Fruit fly (Drosophila melanogaster) whole organism, embryonic: ENCODE data around the gene nerfin-2.

Source experiments
- B-H2 ChIP-seq: fragments of 200-800 bp; sonication (Bioruptor generic); optimal IDR thresholded peaks from 2 replicates; lab custom pipeline; 2018; ENCODE audit warnings: missing biosample characterization, mild to moderate bottlenecking, missing genetic modification characterization
- BtbVII ChIP-seq: fragments of 200-800 bp; sonication (Bioruptor generic); optimal IDR thresholded peaks from 3 replicates; lab custom pipeline; 2017; ENCODE audit warnings: missing biosample characterization, mild to moderate bottlenecking, missing genetic modification characterization
- CG10209 ChIP-seq: fragments of 200-800 bp; sonication (Bioruptor generic); optimal IDR thresholded peaks from 3 replicates; lab custom pipeline; 2017; ENCODE audit warnings: missing biosample characterization, mild to moderate bottlenecking, missing genetic modification characterization, missing genetic modification reagents
- CG10565 ChIP-seq: fragments of 200-800 bp; sonication (Bioruptor generic); optimal IDR thresholded peaks from 3 replicates; lab custom pipeline; 2016; ENCODE audit warnings: missing biosample characterization, mild to moderate bottlenecking, missing genetic modification characterization
- CG11085 ChIP-seq: fragments of 200-800 bp; sonication (Bioruptor generic); IDR thresholded peaks from 2 replicates; pipeline ENCODE4 v1.3.6; 2022; ENCODE audit warnings: missing biosample characterization, missing genetic modification characterization
- CG11695 ChIP-seq: fragments of 200-800 bp; sonication (Bioruptor generic); IDR thresholded peaks from 3 replicates; pipeline ENCODE4 v1.3.6; 2022; ENCODE audit warnings: missing biosample characterization, missing genetic modification characterization
- CG12071 ChIP-seq: fragments of 200-800 bp; sonication (Bioruptor generic); optimal IDR thresholded peaks from 3 replicates; lab custom pipeline; 2018; ENCODE audit warnings: missing biosample characterization, mild to moderate bottlenecking, missing genetic modification characterization
- CG12219 ChIP-seq: fragments of 200-800 bp; sonication (Bioruptor generic); optimal IDR thresholded peaks from 3 replicates; lab custom pipeline; 2018; ENCODE audit warnings: missing biosample characterization, mild to moderate bottlenecking, missing genetic modification characterization
- CG1233 ChIP-seq: fragments of 200-800 bp; sonication (Bioruptor generic); optimal IDR thresholded peaks from 4 replicates; lab custom pipeline; 2018; ENCODE audit warnings: missing biosample characterization, mild to moderate bottlenecking, missing genetic modification characterization
- CG13424 ChIP-seq: fragments of 200-800 bp; sonication (Bioruptor generic); optimal IDR thresholded peaks from 2 replicates; lab custom pipeline; 2019; ENCODE audit warnings: missing biosample characterization, mild to moderate bottlenecking, missing genetic modification characterization, moderate library complexity
- CG30403 ChIP-seq: fragments of 200-800 bp; sonication (Bioruptor generic); optimal IDR thresholded peaks from 3 replicates; lab custom pipeline; 2016; ENCODE audit warnings: missing biosample characterization, missing genetic modification characterization
- CG3281 ChIP-seq: fragments of 200-800 bp; sonication (Bioruptor generic); optimal IDR thresholded peaks from 3 replicates; lab custom pipeline; 2017; ENCODE audit warnings: missing biosample characterization, mild to moderate bottlenecking, missing genetic modification characterization
- CG4730 ChIP-seq: fragments of 200-800 bp; sonication (Bioruptor generic); IDR thresholded peaks from 2 replicates; pipeline ENCODE4 v1.3.6; 2022; ENCODE audit warnings: missing biosample characterization, missing genetic modification characterization
- CG5953 ChIP-seq: fragments of 200-800 bp; sonication (Bioruptor generic); IDR thresholded peaks from 2 replicates; pipeline ENCODE4 v1.3.6; 2022; ENCODE audit warnings: missing biosample characterization, missing genetic modification characterization
- CG6765 ChIP-seq: fragments of 200-800 bp; sonication (Bioruptor generic); optimal IDR thresholded peaks from 3 replicates; lab custom pipeline; 2017; ENCODE audit warnings: missing biosample characterization, mild to moderate bottlenecking, missing genetic modification characterization
- CG7786 ChIP-seq: fragments of 200-800 bp; sonication (Bioruptor generic); optimal IDR thresholded peaks from 2 replicates; lab custom pipeline; 2016; ENCODE audit warnings: missing biosample characterization, missing genetic modification characterization
- CG7839 ChIP-seq: fragments of 200-800 bp; sonication (Bioruptor generic); optimal IDR thresholded peaks from 3 replicates; lab custom pipeline; 2018; ENCODE audit warnings: missing biosample characterization, mild to moderate bottlenecking, missing genetic modification characterization, moderate library complexity
- CG8290 ChIP-seq, 3 experiments: fragments of 200-800 bp; sonication (Bioruptor generic); optimal IDR thresholded peaks; 2 replicates each; lab custom pipeline; 2016 to 2019; ENCODE audit warnings: missing biosample characterization in 3 of 3, missing genetic modification characterization in 3 of 3, mild to moderate bottlenecking in 2 of 3, moderate library complexity in 1 of 3
- CG8924 ChIP-seq: fragments of 200-800 bp; optimal IDR thresholded peaks from 3 replicates; lab custom pipeline; 2019; ENCODE audit warnings: missing biosample characterization, mild to moderate bottlenecking, missing genetic modification characterization, moderate library complexity
- CkIIα-i1 ChIP-seq: fragments of 200-800 bp; sonication (Bioruptor generic); IDR thresholded peaks from 2 replicates; pipeline ENCODE4 v1.3.6; 2022; ENCODE audit warnings: missing biosample characterization, missing genetic modification characterization
- Deaf1 ChIP-seq: fragments of 200-800 bp; optimal IDR thresholded peaks from 3 replicates; lab custom pipeline; 2019; ENCODE audit warnings: missing biosample characterization, mild to moderate bottlenecking, missing genetic modification characterization, moderate library complexity
- H2.0 ChIP-seq: fragments of 200-800 bp; sonication (Bioruptor generic); IDR thresholded peaks from 2 replicates; pipeline ENCODE4 v1.3.6; 2022; ENCODE audit warnings: missing biosample characterization, missing genetic modification characterization
- HHEX ChIP-seq: fragments of 200-800 bp; sonication (Bioruptor generic); optimal IDR thresholded peaks from 3 replicates; lab custom pipeline; 2017; ENCODE audit warnings: missing biosample characterization, mild to moderate bottlenecking, missing genetic modification characterization, missing genetic modification reagents
- HLHmδ ChIP-seq: fragments of 200-800 bp; sonication (Bioruptor generic); optimal IDR thresholded peaks from 2 replicates; lab custom pipeline; 2018; ENCODE audit warnings: missing biosample characterization, mild to moderate bottlenecking, missing genetic modification characterization, moderate library complexity
- Hand ChIP-seq: fragments of 200-800 bp; sonication (Bioruptor generic); optimal IDR thresholded peaks from 2 replicates; lab custom pipeline; 2017; ENCODE audit warnings: mild to moderate bottlenecking, missing biosample characterization, missing genetic modification reagents, missing genetic modification characterization
- Hey ChIP-seq: fragments of 200-800 bp; sonication (Bioruptor generic); optimal IDR thresholded peaks from 3 replicates; lab custom pipeline; 2018; ENCODE audit warnings: missing biosample characterization, mild to moderate bottlenecking, missing genetic modification characterization
- Hr51 ChIP-seq, 2 experiments: fragments of 200-800 bp; sonication (Bioruptor generic); optimal IDR thresholded peaks; 2 replicates in 1 of 2; 3 replicates in 1 of 2; lab custom pipeline; 2016 to 2018; ENCODE audit warnings: missing biosample characterization in 2 of 2, missing genetic modification characterization in 2 of 2, mild to moderate bottlenecking in 1 of 2, moderate library complexity in 1 of 2
- Hsf ChIP-seq: fragments of 200-800 bp; sonication (Bioruptor generic); optimal IDR thresholded peaks from 3 replicates; lab custom pipeline; 2016; ENCODE audit warnings: missing biosample characterization, missing genetic modification characterization
- Med ChIP-seq: fragments of 200-800 bp; sonication (Bioruptor generic); peaks from one replicate; lab custom pipeline; 2016; ENCODE audit warnings: missing biosample characterization, missing genetic modification characterization, mild to moderate bottlenecking, inconsistent platforms, moderate library complexity
- Side ChIP-seq: fragments of 200-800 bp; sonication (Bioruptor generic); optimal IDR thresholded peaks from 2 replicates; lab custom pipeline; 2016; ENCODE audit warnings: missing biosample characterization, missing genetic modification characterization
- Sox100B ChIP-seq: fragments of 200-800 bp; sonication (Bioruptor generic); optimal IDR thresholded peaks from 3 replicates; lab custom pipeline; 2018; ENCODE audit warnings: missing biosample characterization, mild to moderate bottlenecking, missing genetic modification characterization
- Vsx1 ChIP-seq: fragments of 200-800 bp; sonication (Bioruptor generic); optimal IDR thresholded peaks from 2 replicates; lab custom pipeline; 2017; ENCODE audit warnings: missing biosample characterization, mild to moderate bottlenecking, missing genetic modification characterization, missing genetic modification reagents
- bab2 ChIP-seq: fragments of 200-800 bp; sonication (Bioruptor generic); optimal IDR thresholded peaks from 2 replicates; lab custom pipeline; 2016; ENCODE audit warnings: missing biosample characterization, missing genetic modification characterization
- chinmo ChIP-seq: fragments of 200-800 bp; sonication (Bioruptor generic); IDR thresholded peaks from 4 replicates; pipeline ENCODE4 v1.3.6; 2022; ENCODE audit warnings: missing biosample characterization, missing genetic modification characterization; ENCODE audit not compliant: partially characterized antibody
- corto ChIP-seq: fragments of 200-800 bp; sonication (Bioruptor generic); optimal IDR thresholded peaks from 2 replicates; lab custom pipeline; 2016; ENCODE audit warnings: missing biosample characterization, mild to moderate bottlenecking, missing genetic modification characterization, moderate library complexity
- dysf ChIP-seq: fragments of 200-800 bp; sonication (Bioruptor generic); IDR thresholded peaks from 3 replicates; pipeline ENCODE4 v1.3.6; 2022; ENCODE audit warnings: missing biosample characterization, missing genetic modification characterization
- ems ChIP-seq: fragments of 200-800 bp; sonication (Bioruptor generic); optimal IDR thresholded peaks from 3 replicates; lab custom pipeline; 2016; ENCODE audit warnings: missing biosample characterization, missing genetic modification characterization
- grn ChIP-seq: fragments of 200-800 bp; sonication (Bioruptor generic); optimal IDR thresholded peaks from 3 replicates; lab custom pipeline; 2017; ENCODE audit warnings: missing biosample characterization, missing genetic modification characterization
- kah ChIP-seq: fragments of 200-800 bp; sonication (Bioruptor generic); optimal IDR thresholded peaks from 2 replicates; lab custom pipeline; 2018; ENCODE audit warnings: missing biosample characterization, mild to moderate bottlenecking, missing genetic modification characterization
- lbe ChIP-seq: fragments of 200-800 bp; sonication (Bioruptor generic); optimal IDR thresholded peaks from 2 replicates; lab custom pipeline; 2016; ENCODE audit warnings: missing biosample characterization, mild to moderate bottlenecking, missing genetic modification characterization
- pfk ChIP-seq: fragments of 200-800 bp; sonication (Bioruptor generic); optimal IDR thresholded peaks from 2 replicates; lab custom pipeline; 2018; ENCODE audit warnings: missing biosample characterization, mild to moderate bottlenecking, missing genetic modification characterization, moderate library complexity
- ro ChIP-seq: fragments of 200-800 bp; sonication (Bioruptor generic); IDR thresholded peaks from 2 replicates; pipeline ENCODE4 v1.3.6; 2022; ENCODE audit warnings: missing biosample characterization, missing genetic modification characterization
- schlank ChIP-seq: fragments of 200-800 bp; sonication (Bioruptor generic); optimal IDR thresholded peaks from 2 replicates; lab custom pipeline; 2018; ENCODE audit warnings: missing biosample characterization, mild to moderate bottlenecking, missing genetic modification characterization
- scrt ChIP-seq: fragments of 200-800 bp; sonication (Bioruptor generic); optimal IDR thresholded peaks from 2 replicates; lab custom pipeline; 2018; ENCODE audit warnings: missing biosample characterization, mild to moderate bottlenecking, missing genetic modification characterization, moderate library complexity
- sens ChIP-seq: fragments of 200-800 bp; sonication (Bioruptor generic); peaks from one replicate; lab custom pipeline; 2016; ENCODE audit warnings: missing biosample characterization, missing genetic modification characterization
- slou ChIP-seq: fragments of 200-800 bp; sonication (Bioruptor generic); optimal IDR thresholded peaks from 3 replicates; lab custom pipeline; 2016; ENCODE audit warnings: missing biosample characterization, missing genetic modification characterization
- unpg ChIP-seq: fragments of 200-800 bp; sonication (Bioruptor generic); optimal IDR thresholded peaks from 3 replicates; lab custom pipeline; 2018; ENCODE audit warnings: missing biosample characterization, mild to moderate bottlenecking, missing genetic modification characterization, moderate library complexity

nerfin-2 gene

DNA sequence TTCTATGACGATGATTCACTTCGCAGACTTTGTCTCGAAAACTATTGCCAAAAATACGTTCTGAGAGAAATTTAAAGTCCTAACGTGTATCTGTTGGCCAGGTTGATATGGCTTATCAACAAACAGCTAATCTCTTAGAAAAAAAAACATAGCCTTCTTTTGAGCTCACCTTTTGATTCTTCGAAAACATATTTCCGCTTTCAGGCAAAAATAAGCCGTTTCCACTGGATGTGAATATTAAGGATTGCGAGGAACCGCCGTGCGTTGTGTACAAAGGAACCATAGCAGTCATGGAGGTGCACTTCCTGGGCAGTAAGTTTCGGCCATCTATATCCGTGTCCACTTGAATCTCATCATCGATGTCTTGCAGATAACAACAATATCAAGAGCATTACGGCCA, 17.4 kb upstream of the nerfin-2 start (continued):
- no peak for TF ChIP-seq dysf
- no peak for TF ChIP-seq slou (GFP tag; lab: Kevin White, UChicago)
- no peak for TF ChIP-seq H2.0 (GFP tag; lab: Robert Waterston, UW)
- no peak for TF ChIP-seq CG7786 (GFP tag; lab: Kevin White, UChicago)
- no peak for TF ChIP-seq bab2 (GFP tag; lab: Kevin White, UChicago)
- TF ChIP-seq CG6765 (GFP tag; lab: Kevin White, UChicago), result no peak

DNA sequence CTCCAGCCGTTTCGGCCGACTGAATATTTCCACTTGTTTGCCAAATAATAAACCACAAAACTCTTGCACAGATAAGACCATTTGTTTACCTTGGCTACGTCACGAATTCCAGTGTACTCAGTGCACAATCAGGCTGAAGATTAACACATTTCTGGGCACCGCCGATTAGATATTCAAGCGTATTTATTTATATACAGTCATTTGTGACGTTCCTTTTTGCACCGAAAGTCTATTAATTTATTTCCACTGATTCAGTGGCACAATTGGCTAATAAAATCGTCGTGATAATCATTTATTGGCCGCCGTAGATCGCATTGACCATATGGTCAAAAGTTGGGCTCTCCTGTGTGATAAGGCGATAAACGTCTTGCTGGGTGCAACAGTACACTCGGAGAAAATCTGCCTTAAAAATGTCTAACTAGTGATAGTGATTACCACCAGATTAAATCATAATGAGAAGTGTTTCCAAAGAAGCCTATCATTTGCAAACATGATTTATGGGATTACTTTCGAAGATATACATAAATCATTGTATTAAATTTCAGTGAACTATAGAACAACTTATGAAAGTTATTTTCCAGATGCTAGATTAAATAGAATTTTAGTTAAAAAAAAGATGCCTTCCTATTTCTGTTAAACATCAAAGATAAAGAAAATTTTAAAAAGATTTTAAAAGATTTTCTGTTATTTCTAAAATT, 16.5 kb upstream of the nerfin-2 start:
- TF ChIP-seq CG12219 (GFP tag; lab: Kevin White, UChicago) (peak; percentile 9), CG12071 (peak; percentile 57), CG10565 (no peak), CG8924 (peak; percentile 35), CG1233 (GFP tag; lab: Kevin White, UChicago) (peak; percentile 0), CG10209 (GFP tag; lab: Kevin White, UChicago) (peak; percentile 14), Deaf1 (tag; lab: Kevin White, UChicago) (no peak), schlank (tag; lab: Kevin White, UChicago) (peak; percentile 8), kah (GFP tag; lab: Kevin White, UChicago) (no peak), CG13424 (peak; percentile 27), CG5953 (GFP tag; lab: Robert Waterston, UW) (no peak), CG11085 (no peak), Hsf (GFP tag; lab: Kevin White, UChicago) (no peak), lbe (GFP tag; lab: Kevin White, UChicago) (peak; percentile 39), Hr51 (GFP tag; optimal IDR thresholded peaks at IDR 0.05; lab: Kevin White, UChicago) (peak in 1 of 2 experiments; percentile 7), HHEX (GFP tag; lab: Kevin White, UChicago) (peak; percentile 11), Side (GFP tag; lab: Kevin White, UChicago) (no peak), CG30403 (GFP tag; lab: Kevin White, UChicago) (peak; percentile 25), Hand (GFP tag; lab: Kevin White, UChicago) (peak; percentile 32), unpg (GFP tag; lab: Kevin White, UChicago) (peak; percentile 37), BtbVII (GFP tag; lab: Kevin White, UChicago) (peak; percentile 84), Med (GFP tag; lab: Kevin White, UChicago) (peak; percentile 79), CG8290 (GFP tag; optimal IDR thresholded peaks at IDR 0.05; lab: Kevin White, UChicago) (no peak), CG8290 (tag; optimal IDR thresholded peaks at IDR 0.05; lab: Kevin White, UChicago) (peak in 1 of 2 experiments; percentile 27), CG4730 (no peak), CG7839 (peak; percentile 38), grn (GFP tag; lab: Kevin White, UChicago) (peak; percentile 77), HLHmδ (GFP tag; lab: Kevin White, UChicago) (no peak), Vsx1 (GFP tag; lab: Kevin White, UChicago) (peak; percentile 93), corto (GFP tag; lab: Kevin White, UChicago) (peak; percentile 66), CG3281 (GFP tag; lab: Kevin White, UChicago) (no peak), scrt (GFP tag; lab: Kevin White, UChicago) (peak; percentile 24), CkIIα-i1 (GFP tag; lab: Robert Waterston, UW) (no peak), pfk (GFP tag; lab: Kevin White, UChicago) (peak; percentile 22), ems (GFP tag; lab: Kevin White, UChicago) (no peak), B-H2 (GFP tag; lab: Kevin White, UChicago) (peak; percentile 59), ro (no peak), CG11695 (GFP tag; lab: Robert Waterston, UW) (no peak), sens (GFP tag; lab: Kevin White, UChicago) (peak; percentile 41), Hey (tag; lab: Kevin White, UChicago) (peak; percentile 62), Sox100B (GFP tag; lab: Kevin White, UChicago) (peak; percentile 5), chinmo (GFP tag; lab: Robert Waterston, UW) (0 out of 4 replicates have a peak, but pooled peaks have one; percentile 44)
